Worm (Caenorhabditis elegans): ENCODE data around the gene eyg-1.
A peak's percentile ranks its signal among the peaks of the same experiment; 100 is the strongest.

ce11 chrII:9845239-9845638 is 17.5 kb upstream of the eyg-1 start, which contains the start of gene chil-9:
- TF ChIP-seq unc-130 (GFP tag; optimal IDR thresholded peaks at IDR 0.05) = no peak
- no peak for TF ChIP-seq hlh-30 (tag; optimal IDR thresholded peaks at IDR 0.05; ENCODE audit: insufficient read depth)
- no peak for TF ChIP-seq lin-1 (GFP tag; IDR thresholded peaks at IDR 0.05)
- no peak for TF ChIP-seq egl-27 (tag; optimal IDR thresholded peaks at IDR 0.05)
- TF ChIP-seq unc-62 (GFP tag; optimal IDR thresholded peaks at IDR 0.05 in 1 of 2) = peak in 1 of 2 experiments; percentile 31
- no peak for TF ChIP-seq unc-62 (tag; optimal IDR thresholded peaks at IDR 0.05)
- TF ChIP-seq ama-1 (optimal IDR thresholded peaks at IDR 0.05) = no peak
- TF ChIP-seq aha-1 (tag) = no peak
- no peak for TF ChIP-seq lin-39 (tag; optimal IDR thresholded peaks at IDR 0.05)
- TF ChIP-seq lin-15B (tag; optimal IDR thresholded peaks at IDR 0.05) = no peak
- no peak for TF ChIP-seq dve-1 (tag; optimal IDR thresholded peaks at IDR 0.05; ENCODE audit: insufficient read depth)
- no peak for TF ChIP-seq lsy-2 (tag; optimal IDR thresholded peaks at IDR 0.05)

All from whole organism, L4 larva.